Fruit fly (Drosophila melanogaster) whole organism, embryonic: ENCODE measurements around the gene Ldh.

Experiments
- Asciz ChIP-seq: fragments of 200-800 bp; sonication (Bioruptor generic); optimal IDR thresholded peaks from 2 replicates; lab custom pipeline; 2017; ENCODE audit warnings: missing biosample characterization, mild to moderate bottlenecking, missing genetic modification characterization, missing genetic modification reagents
- Atf3 ChIP-seq: fragments of 200-800 bp; sonication (Bioruptor generic); optimal IDR thresholded peaks from 3 replicates; lab custom pipeline; 2016; ENCODE audit warnings: missing biosample characterization, missing genetic modification characterization
- CG1024 ChIP-seq: fragments of 200-800 bp; sonication (Bioruptor generic); IDR thresholded peaks from 2 replicates; pipeline ENCODE4 v1.3.6; 2022; ENCODE audit warnings: missing biosample characterization, missing genetic modification characterization
- CG10267 ChIP-seq: fragments of 200-800 bp; sonication (Bioruptor generic); optimal IDR thresholded peaks from 2 replicates; lab custom pipeline; 2018; ENCODE audit warnings: missing biosample characterization, mild to moderate bottlenecking, missing genetic modification characterization, moderate library complexity
- CG10321 ChIP-seq: fragments of 200-800 bp; sonication (Bioruptor generic); IDR thresholded peaks from 2 replicates; pipeline ENCODE4 v1.3.6; 2022; ENCODE audit warnings: missing biosample characterization, missing genetic modification characterization
- CG10543 ChIP-seq: fragments of 200-800 bp; sonication (Bioruptor generic); optimal IDR thresholded peaks from 3 replicates; lab custom pipeline; 2017; ENCODE audit warnings: missing biosample characterization, mild to moderate bottlenecking, missing genetic modification characterization, moderate library complexity
- CG10959 ChIP-seq: fragments of 200-800 bp; sonication (Bioruptor generic); IDR thresholded peaks from 2 replicates; pipeline ENCODE4 v1.3.6; 2022; ENCODE audit warnings: missing biosample characterization, missing genetic modification characterization
- CG11456 ChIP-seq: fragments of 200-800 bp; sonication (Bioruptor generic); IDR thresholded peaks from 3 replicates; pipeline ENCODE4 v1.3.6; 2022; ENCODE audit warnings: missing biosample characterization, missing genetic modification characterization
- CG11723 ChIP-seq: fragments of 200-800 bp; sonication (Bioruptor generic); optimal IDR thresholded peaks from 2 replicates; lab custom pipeline; 2017; ENCODE audit warnings: missing biosample characterization, mild to moderate bottlenecking, missing genetic modification characterization
- CG12219 ChIP-seq: fragments of 200-800 bp; sonication (Bioruptor generic); optimal IDR thresholded peaks from 3 replicates; lab custom pipeline; 2018; ENCODE audit warnings: missing biosample characterization, mild to moderate bottlenecking, missing genetic modification characterization
- CG12942 ChIP-seq: fragments of 200-800 bp; sonication (Bioruptor generic); optimal IDR thresholded peaks from 3 replicates; lab custom pipeline; 2016; ENCODE audit warnings: missing biosample characterization, missing genetic modification characterization
- CG13424 ChIP-seq: fragments of 200-800 bp; sonication (Bioruptor generic); optimal IDR thresholded peaks from 2 replicates; lab custom pipeline; 2019; ENCODE audit warnings: missing biosample characterization, mild to moderate bottlenecking, missing genetic modification characterization, moderate library complexity
- CG16813 ChIP-seq: fragments of 200-800 bp; sonication (Bioruptor generic); IDR thresholded peaks from 3 replicates; pipeline ENCODE4 v1.3.6; 2022; ENCODE audit warnings: missing biosample characterization, missing genetic modification characterization; ENCODE audit not compliant: partially characterized antibody
- CG32532 ChIP-seq: fragments of 200-800 bp; sonication (Bioruptor generic); IDR thresholded peaks from 2 replicates; pipeline ENCODE4 v1.3.6; 2022; ENCODE audit warnings: missing biosample characterization, missing genetic modification characterization
- CG42726 ChIP-seq: fragments of 200-800 bp; sonication (Bioruptor generic); IDR thresholded peaks from 2 replicates; pipeline ENCODE4 v1.3.6; 2022; ENCODE audit warnings: missing biosample characterization, missing genetic modification characterization; ENCODE audit not compliant: partially characterized antibody
- CG43689 ChIP-seq: fragments of 200-800 bp; sonication (Bioruptor generic); IDR thresholded peaks from 2 replicates; pipeline ENCODE4 v1.3.6; 2022; ENCODE audit warnings: missing biosample characterization, missing genetic modification characterization
- CG4424 ChIP-seq: fragments of 200-800 bp; sonication (Bioruptor generic); optimal IDR thresholded peaks from 3 replicates; lab custom pipeline; 2016; ENCODE audit warnings: missing biosample characterization, missing genetic modification characterization
- CG4617 ChIP-seq: fragments of 200-800 bp; sonication (Bioruptor generic); optimal IDR thresholded peaks from 3 replicates; lab custom pipeline; 2016; ENCODE audit warnings: missing biosample characterization, missing genetic modification characterization, borderline replicate concordance
- CG4854 ChIP-seq: fragments of 200-800 bp; sonication (Bioruptor generic); optimal IDR thresholded peaks from 2 replicates; lab custom pipeline; 2016; ENCODE audit warnings: missing biosample characterization, missing genetic modification characterization, inconsistent platforms
- CG8281 ChIP-seq: fragments of 200-800 bp; sonication (Bioruptor generic); optimal IDR thresholded peaks from 2 replicates; lab custom pipeline; 2018; ENCODE audit warnings: missing biosample characterization, mild to moderate bottlenecking, missing genetic modification characterization, moderate library complexity
- CG8765 ChIP-seq: fragments of 200-800 bp; sonication (Bioruptor generic); IDR thresholded peaks from 2 replicates; pipeline ENCODE4 v1.3.6; 2022; ENCODE audit warnings: missing biosample characterization, missing genetic modification characterization
- CG8944 ChIP-seq: fragments of 200-800 bp; sonication (Bioruptor generic); optimal IDR thresholded peaks from 3 replicates; lab custom pipeline; 2016; ENCODE audit warnings: missing biosample characterization, missing genetic modification characterization
- Dref ChIP-seq: fragments of 200-800 bp; sonication (Bioruptor generic); IDR thresholded peaks from 2 replicates; pipeline ENCODE4 v1.3.6; 2022; ENCODE audit warnings: missing biosample characterization, missing genetic modification characterization
- Eip74EF ChIP-seq, 2 experiments: fragments of 200-800 bp in 1 of 2; fragments of >200 bp in 1 of 2; sonication (Bioruptor generic) in 1 of 2; optimal IDR thresholded peaks; 2 replicates each; lab custom pipeline; 2017 to 2019; ENCODE audit warnings: missing biosample characterization in 2 of 2, missing genetic modification characterization in 2 of 2, mild to moderate bottlenecking in 1 of 2, moderate library complexity in 1 of 2
- Fer3 ChIP-seq: fragments of 200-800 bp; sonication (Bioruptor generic); optimal IDR thresholded peaks from 2 replicates; lab custom pipeline; 2018; ENCODE audit warnings: missing biosample characterization, mild to moderate bottlenecking, missing genetic modification characterization, moderate library complexity
- Hand ChIP-seq: fragments of 200-800 bp; sonication (Bioruptor generic); optimal IDR thresholded peaks from 2 replicates; lab custom pipeline; 2017; ENCODE audit warnings: mild to moderate bottlenecking, missing biosample characterization, missing genetic modification reagents, missing genetic modification characterization
- Nf-YC ChIP-seq: fragments of 200-800 bp; optimal IDR thresholded peaks from 3 replicates; lab custom pipeline; 2019; ENCODE audit warnings: missing biosample characterization, mild to moderate bottlenecking, missing genetic modification characterization, moderate library complexity
- Sin3A ChIP-seq: fragments of >200 bp; optimal IDR thresholded peaks from 2 replicates; lab custom pipeline; 2018
- Trl ChIP-seq, 3 experiments: fragments of >200 bp in 2 of 3; fragments of 200-800 bp in 1 of 3; sonication (Bioruptor generic) in 1 of 3; optimal IDR thresholded peaks; 2 replicates in 1 of 3; 3 replicates in 2 of 3; lab custom pipeline; 2016 to 2017; ENCODE audit warnings: missing biosample characterization in 1 of 3, missing genetic modification characterization in 1 of 3
- aop ChIP-seq: fragments of 200-800 bp; sonication (Bioruptor generic); IDR thresholded peaks from 2 replicates; pipeline ENCODE4 v1.3.6; 2022; ENCODE audit warnings: missing biosample characterization, missing genetic modification characterization
- ap ChIP-seq: fragments of 200-800 bp; sonication (Bioruptor generic); IDR thresholded peaks from 2 replicates; pipeline ENCODE4 v1.3.6; 2022; ENCODE audit warnings: missing biosample characterization, missing genetic modification characterization
- ara ChIP-seq: fragments of 200-800 bp; sonication (Bioruptor generic); IDR thresholded peaks from 2 replicates; pipeline ENCODE4 v1.3.6; 2022; ENCODE audit warnings: missing biosample characterization, missing genetic modification characterization
- dpn ChIP-seq, 2 experiments: fragments of 200-800 bp; sonication (Bioruptor generic); optimal IDR thresholded peaks; 3 replicates each; lab custom pipeline; 2016; ENCODE audit warnings: missing biosample characterization in 2 of 2, missing genetic modification characterization in 2 of 2
- fd96Cb ChIP-seq: fragments of 200-800 bp; sonication (Bioruptor generic); optimal IDR thresholded peaks from 2 replicates; lab custom pipeline; 2018; ENCODE audit warnings: missing biosample characterization, mild to moderate bottlenecking, missing genetic modification characterization, moderate library complexity
- gce ChIP-seq: fragments of 200-800 bp; sonication (Bioruptor generic); IDR thresholded peaks from 3 replicates; pipeline ENCODE4 v1.3.6; 2022; ENCODE audit warnings: missing biosample characterization, missing genetic modification characterization
- gcm2 ChIP-seq: fragments of 200-800 bp; sonication (Bioruptor generic); optimal IDR thresholded peaks from 2 replicates; lab custom pipeline; 2016; ENCODE audit warnings: missing biosample characterization, missing genetic modification characterization
- gro ChIP-seq: fragments of 200-800 bp; sonication (Bioruptor generic); optimal IDR thresholded peaks from 2 replicates; lab custom pipeline; 2016; ENCODE audit warnings: missing biosample characterization, missing genetic modification characterization
- gsb ChIP-seq: fragments of 200-800 bp; sonication (Bioruptor generic); IDR thresholded peaks from 2 replicates; pipeline ENCODE4 v1.3.6; 2022; ENCODE audit warnings: missing biosample characterization, missing genetic modification characterization
- hkb ChIP-seq, 2 experiments: fragments of 200-800 bp in 1 of 2; fragments of >200 bp in 1 of 2; sonication (Bioruptor generic) in 1 of 2; IDR thresholded peaks in 1 of 2; optimal IDR thresholded peaks in 1 of 2; 2 replicates each; pipeline versions ENCODE4 v1.3.6 to Lab custom; 2017 to 2022; ENCODE audit warnings: missing biosample characterization in 1 of 2, missing genetic modification characterization in 1 of 2
- insv ChIP-seq, 2 experiments: fragments of 200-800 bp; sonication (Bioruptor generic); optimal IDR thresholded peaks; 3 replicates each; lab custom pipeline; 2016 to 2018; ENCODE audit warnings: missing biosample characterization in 2 of 2, missing genetic modification characterization in 2 of 2
- lab ChIP-seq: fragments of 200-800 bp; sonication (Bioruptor generic); optimal IDR thresholded peaks from 3 replicates; lab custom pipeline; 2017; ENCODE audit warnings: missing biosample characterization, missing genetic modification characterization, mild to moderate bottlenecking, moderate library complexity, missing genetic modification reagents
- onecut ChIP-seq: fragments of 200-800 bp; sonication (Bioruptor generic); IDR thresholded peaks from 2 replicates; pipeline ENCODE4 v1.3.6; 2022; ENCODE audit warnings: missing biosample characterization, missing genetic modification characterization
- otp ChIP-seq: fragments of 200-800 bp; sonication (Bioruptor generic); IDR thresholded peaks from 3 replicates; pipeline ENCODE4, ENCODE4 v1.3.6; 2022; ENCODE audit warnings: missing biosample characterization, missing genetic modification characterization
- pb ChIP-seq: fragments of 200-800 bp; sonication (Bioruptor generic); optimal IDR thresholded peaks from 3 replicates; lab custom pipeline; 2016; ENCODE audit warnings: missing biosample characterization, missing genetic modification characterization
- rib ChIP-seq: fragments of 200-800 bp; sonication (Bioruptor generic); IDR thresholded peaks from 2 replicates; pipeline ENCODE4 v1.3.6; 2022; ENCODE audit warnings: missing biosample characterization, missing genetic modification characterization
- salm ChIP-seq: fragments of 200-800 bp; sonication (Bioruptor generic); optimal IDR thresholded peaks from 2 replicates; lab custom pipeline; 2018; ENCODE audit warnings: missing biosample characterization, mild to moderate bottlenecking, missing genetic modification characterization
- sc ChIP-seq, 3 experiments: fragments of >200 bp in 2 of 3; fragments of 200-800 bp in 1 of 3; sonication (Bioruptor generic) in 1 of 3; optimal IDR thresholded peaks; 2 replicates in 2 of 3; 3 replicates in 1 of 3; lab custom pipeline; 2017; ENCODE audit warnings: mild to moderate bottlenecking in 1 of 3, missing biosample characterization in 1 of 3, missing genetic modification characterization in 1 of 3, missing genetic modification reagents in 1 of 3
- stc ChIP-seq: fragments of 200-800 bp; sonication (Bioruptor generic); IDR thresholded peaks from 2 replicates; pipeline ENCODE4 v1.3.6; 2022; ENCODE audit warnings: missing biosample characterization, missing genetic modification characterization
- wor ChIP-seq: fragments of 200-800 bp; sonication (Bioruptor generic); IDR thresholded peaks from 2 replicates; pipeline ENCODE4 v1.3.6; 2022; ENCODE audit warnings: missing biosample characterization, missing genetic modification characterization

The Ldh gene

DNA sequence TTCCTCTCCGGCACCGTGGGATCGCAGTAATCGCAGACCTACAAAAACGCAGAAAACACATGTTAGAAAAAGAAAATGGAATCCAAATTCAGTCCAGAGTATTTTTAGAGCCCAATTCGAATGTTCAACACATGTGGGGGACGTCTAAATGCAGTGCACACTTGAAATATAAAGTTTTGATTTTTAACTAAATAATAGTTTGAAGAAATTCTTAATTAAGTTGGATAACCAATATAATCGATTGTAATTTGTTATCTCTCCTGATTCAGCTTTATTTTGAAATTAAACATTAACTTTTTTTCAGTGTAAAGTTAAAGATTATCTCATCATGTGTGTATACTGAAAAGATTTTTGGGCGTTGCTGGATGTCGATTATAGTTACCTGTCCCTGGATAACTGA lies 45.3 kb downstream of the Ldh start (continued):
- TF ChIP-seq Sin3A (no peak), aop (GFP tag; lab: Robert Waterston, UW) (no peak), Atf3 (peak; percentile 16), onecut (GFP tag; lab: Robert Waterston, UW) (peak; percentile 45), Fer3 (peak; percentile 59), CG12219 (GFP tag; lab: Kevin White, UChicago) (peak; percentile 46), CG4424 (GFP tag; lab: Kevin White, UChicago) (peak; percentile 78), Nf-YC (no peak), CG8281 (tag; lab: Kevin White, UChicago) (peak; percentile 24), CG10321 (GFP tag; lab: Robert Waterston, UW) (peak; percentile 16; the same call in 1 of the 2 replicates), CG32532 (peak; percentile 35; the same call in 1 of the 2 replicates), CG8944 (GFP tag; lab: Kevin White, UChicago) (peak; percentile 21), CG8765 (0 out of 2 replicates have a peak, but pooled peaks have one; percentile 19), Dref (GFP tag; lab: Robert Waterston, UW) (no peak), hkb (optimal IDR thresholded peaks at IDR 0.05; lab: Kevin White, UChicago) (no peak), hkb (GFP tag; IDR thresholded peaks at IDR 0.05; lab: Robert Waterston, UW) (peak; percentile 53; the same call in 1 of the 2 replicates), lab (GFP tag; lab: Kevin White, UChicago) (peak; percentile 43), CG10959 (GFP tag; lab: Robert Waterston, UW) (peak; percentile 66; the same call in 1 of the 2 replicates), fd96Cb (peak; percentile 80), gro (no peak), CG13424 (peak; percentile 71), rib (GFP tag; lab: Robert Waterston, UW) (no peak), wor (0 out of 2 replicates have a peak, but pooled peaks have one; percentile 32), dpn (GFP tag; optimal IDR thresholded peaks at IDR 0.05; lab: Kevin White, UChicago) (peak; percentile 38 to 54), stc (GFP tag; lab: Robert Waterston, UW) (peak; percentile 74; the same call in 1 of the 2 replicates), CG1024 (GFP tag; lab: Robert Waterston, UW) (peak; percentile 67), Hand (GFP tag; lab: Kevin White, UChicago) (no peak), gce (GFP tag; lab: Robert Waterston, UW) (0 out of 3 replicates have a peak, but pooled peaks have one; percentile 62), pb (GFP tag; lab: Kevin White, UChicago) (no peak), salm (tag; lab: Kevin White, UChicago) (peak; percentile 61), insv (GFP tag; optimal IDR thresholded peaks at IDR 0.05; lab: Kevin White, UChicago) (no peak), CG16813 (GFP tag; lab: Robert Waterston, UW) (no peak), gcm2 (GFP tag; lab: Kevin White, UChicago) (no peak), Eip74EF (GFP tag; optimal IDR thresholded peaks at IDR 0.05; lab: Kevin White, UChicago) (peak in 1 of 2 experiments; percentile 50), gsb (GFP tag; lab: Robert Waterston, UW) (no peak), CG11723 (GFP tag; lab: Kevin White, UChicago) (peak; percentile 17), ap (GFP tag; lab: Robert Waterston, UW) (0 out of 2 replicates have a peak, but pooled peaks have one; percentile 26), CG4854 (GFP tag; lab: Kevin White, UChicago) (peak; percentile 2), CG10543 (GFP tag; lab: Kevin White, UChicago) (no peak), CG42726 (GFP tag; lab: Robert Waterston, UW) (no peak), otp (GFP tag; lab: Robert Waterston, UW) (0 out of 3 replicates have a peak, but pooled peaks have one; percentile 16), CG12942 (GFP tag; lab: Kevin White, UChicago) (peak; percentile 26), Trl (optimal IDR thresholded peaks at IDR 0.05; lab: Kevin White, UChicago) (no peak), Trl (GFP tag; optimal IDR thresholded peaks at IDR 0.05; lab: Kevin White, UChicago) (peak; percentile 50), Asciz (GFP tag; lab: Kevin White, UChicago) (peak; percentile 68), sc (optimal IDR thresholded peaks at IDR 0.05; lab: Kevin White, UChicago) (no peak), sc (GFP tag; optimal IDR thresholded peaks at IDR 0.05; lab: Kevin White, UChicago) (peak; percentile 56), CG4617 (GFP tag; lab: Kevin White, UChicago) (no peak), CG10267 (tag; lab: Kevin White, UChicago) (peak; percentile 80), ara (peak; percentile 81), CG11456 (GFP tag; lab: Robert Waterston, UW) (no peak), CG43689 (GFP tag; lab: Robert Waterston, UW) (no peak)
